Worm (Caenorhabditis elegans): ENCODE data around the gene mig-10.

DNA sequence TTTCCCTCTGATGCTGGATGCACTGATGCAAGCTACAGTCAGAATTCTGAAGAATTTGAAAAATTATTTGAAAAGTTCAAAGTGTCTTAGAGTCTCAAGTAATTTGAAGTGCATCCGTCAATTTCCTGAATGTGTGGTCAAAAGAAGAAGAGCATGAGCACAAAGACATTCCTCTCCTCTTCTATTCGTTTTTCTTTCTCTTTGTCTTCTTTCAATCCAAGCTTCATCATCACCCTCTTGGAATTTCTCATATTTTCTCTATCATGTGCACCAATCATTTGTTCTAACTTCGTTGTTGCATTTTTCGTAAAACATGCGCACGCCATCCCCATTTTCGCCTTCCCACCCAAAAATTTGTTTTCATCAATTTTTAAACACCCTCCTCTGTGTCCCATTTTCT lies 7.1 kb downstream of the mig-10 start:
- TF ChIP-seq nhr-76 (tag; optimal IDR thresholded peaks at IDR 0.05), result no peak
- no peak for TF ChIP-seq unc-62 (GFP tag; optimal IDR thresholded peaks at IDR 0.05)
- TF ChIP-seq elt-3 (tag; optimal IDR thresholded peaks at IDR 0.05), result no peak
